Worm (Caenorhabditis elegans): ENCODE results near the gene ZK6.8.

DNA sequence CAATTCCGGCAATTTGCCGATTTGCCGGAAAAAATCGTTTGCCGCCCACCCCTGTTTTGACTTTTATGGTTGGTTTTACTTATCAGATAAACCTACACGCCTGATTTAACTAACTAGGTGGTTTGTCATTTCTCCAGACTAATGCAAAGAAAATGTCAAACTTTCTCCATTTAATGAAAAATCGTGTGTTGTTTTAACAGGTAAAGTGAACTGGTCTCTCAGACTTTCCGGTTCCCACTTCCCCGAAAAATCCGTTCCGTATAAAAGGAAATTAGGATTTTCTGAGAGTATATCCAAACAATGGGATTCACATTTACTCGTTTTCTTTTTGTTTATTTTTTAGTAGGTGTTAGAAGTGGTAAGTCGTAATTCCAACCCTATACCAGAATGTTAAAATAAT, 17.1 kb upstream of the ZK6.8 start, which contains the start of gene mltn-6:
- TF ChIP-seq him-1 (tag; optimal IDR thresholded peaks at IDR 0.05) (no peak), W03F9.2 (tag; optimal IDR thresholded peaks at IDR 0.05) (no peak), dao-5 (tag; optimal IDR thresholded peaks at IDR 0.05) (no peak)

All from whole organism, L4/young adult.